Fruit fly (Drosophila melanogaster) whole organism: ENCODE results near the gene mid.

Source experiments
- CG8478 ChIP-seq: fragments of >200 bp; optimal IDR thresholded peaks from 2 replicates; lab custom pipeline; 2018; ENCODE audit warnings: inconsistent platforms
- Dll ChIP-seq: fragments of >200 bp; optimal IDR thresholded peaks from 2 replicates; lab custom pipeline; 2017
- EcR ChIP-seq, 2 experiments: fragments of >200 bp; optimal IDR thresholded peaks; 2 replicates each; lab custom pipeline; 2017; ENCODE audit warnings: missing biosample characterization in 2 of 2, missing genetic modification characterization in 2 of 2, missing genetic modification reagents in 2 of 2
- pan ChIP-seq: fragments of >200 bp; optimal IDR thresholded peaks from 2 replicates; lab custom pipeline; 2017
- psq ChIP-seq: fragments of >200 bp; optimal IDR thresholded peaks from 2 replicates; lab custom pipeline; 2017
- usp ChIP-seq: fragments of >200 bp; optimal IDR thresholded peaks from 2 replicates; lab custom pipeline; 2017; ENCODE audit warnings: missing biosample characterization, missing genetic modification characterization, mixed read lengths

mid gene

dm6 chr2L:5466247-5466646 lies 4.8 kb downstream of the mid start:
- TF ChIP-seq pan (lab: Kevin White, UChicago) (no peak), EcR (GFP tag; optimal IDR thresholded peaks at IDR 0.05; lab: Kevin White, UChicago) (no peak), CG8478 (no peak), psq (no peak), Dll (lab: Kevin White, UChicago) (no peak), usp (GFP tag; lab: Kevin White, UChicago) (no peak)

dm6 chr2L:5467857-5468256 lies 6.4 kb downstream of the mid start:
- TF ChIP-seq CG8478: no peak
- no peak for TF ChIP-seq Dll (lab: Kevin White, UChicago)
- TF ChIP-seq EcR (GFP tag; optimal IDR thresholded peaks at IDR 0.05; lab: Kevin White, UChicago): no peak
- TF ChIP-seq pan (lab: Kevin White, UChicago): no peak
- no peak for TF ChIP-seq usp (GFP tag; lab: Kevin White, UChicago)
- TF ChIP-seq psq: no peak

dm6 chr2L:5469396-5469795 lies 8.0 kb downstream of the mid start:
- TF ChIP-seq EcR (GFP tag; optimal IDR thresholded peaks at IDR 0.05; lab: Kevin White, UChicago) (no peak), usp (GFP tag; lab: Kevin White, UChicago) (no peak), psq (no peak), pan (lab: Kevin White, UChicago) (no peak), Dll (lab: Kevin White, UChicago) (no peak), CG8478 (no peak)

- TF ChIP-seq CG8478: no peak
- no peak for TF ChIP-seq psq
- no peak for TF ChIP-seq EcR (GFP tag; optimal IDR thresholded peaks at IDR 0.05; lab: Kevin White, UChicago)
- TF ChIP-seq pan (lab: Kevin White, UChicago): no peak
- no peak for TF ChIP-seq Dll (lab: Kevin White, UChicago)
- TF ChIP-seq usp (GFP tag; lab: Kevin White, UChicago): no peak
Measured at dm6 chr2L:5473880-5474446, 12.5 kb downstream of the mid start.

dm6 chr2L:5476699-5477098 lies 15.3 kb downstream of the mid start:
- TF ChIP-seq usp (GFP tag; lab: Kevin White, UChicago) (no peak), Dll (lab: Kevin White, UChicago) (no peak), EcR (GFP tag; optimal IDR thresholded peaks at IDR 0.05; lab: Kevin White, UChicago) (no peak), CG8478 (no peak), pan (lab: Kevin White, UChicago) (no peak), psq (no peak)

- no peak for TF ChIP-seq EcR (GFP tag; optimal IDR thresholded peaks at IDR 0.05; lab: Kevin White, UChicago)
- TF ChIP-seq psq: no peak
- TF ChIP-seq Dll (lab: Kevin White, UChicago): no peak
- TF ChIP-seq CG8478: no peak
- TF ChIP-seq usp (GFP tag; lab: Kevin White, UChicago): no peak
- TF ChIP-seq pan (lab: Kevin White, UChicago): no peak
Measured at dm6 chr2L:5478273-5478672, 16.8 kb downstream of the mid start.

- TF ChIP-seq pan (lab: Kevin White, UChicago): no peak
- no peak for TF ChIP-seq usp (GFP tag; lab: Kevin White, UChicago)
- TF ChIP-seq CG8478: no peak
- TF ChIP-seq psq: no peak
- TF ChIP-seq Dll (lab: Kevin White, UChicago): no peak
- no peak for TF ChIP-seq EcR (GFP tag; optimal IDR thresholded peaks at IDR 0.05; lab: Kevin White, UChicago)
Measured at dm6 chr2L:5479128-5479527, 17.7 kb downstream of the mid start.

dm6 chr2L:5479971-5480370 lies 18.5 kb downstream of the mid start:
- TF ChIP-seq psq (no peak), pan (lab: Kevin White, UChicago) (no peak), Dll (lab: Kevin White, UChicago) (no peak), CG8478 (no peak), usp (GFP tag; lab: Kevin White, UChicago) (no peak), EcR (GFP tag; optimal IDR thresholded peaks at IDR 0.05; lab: Kevin White, UChicago) (no peak)

- TF ChIP-seq EcR (GFP tag; optimal IDR thresholded peaks at IDR 0.05; lab: Kevin White, UChicago): no peak
- TF ChIP-seq CG8478: no peak
- no peak for TF ChIP-seq Dll (lab: Kevin White, UChicago)
- TF ChIP-seq pan (lab: Kevin White, UChicago): no peak
Measured at dm6 chr2L:5483093-5483492, 21.7 kb downstream of the mid start.

dm6 chr2L:5489084-5489617 lies 27.7 kb downstream of the mid start:
- TF ChIP-seq Dll (lab: Kevin White, UChicago): no peak
- no peak for TF ChIP-seq usp (GFP tag; lab: Kevin White, UChicago)

dm6 chr2L:5489757-5490359 lies 28.4 kb downstream of the mid start:
- TF ChIP-seq pan (lab: Kevin White, UChicago): no peak
- no peak for TF ChIP-seq usp (GFP tag; lab: Kevin White, UChicago)
- TF ChIP-seq CG8478: no peak
- TF ChIP-seq Dll (lab: Kevin White, UChicago): no peak
- no peak for TF ChIP-seq psq
- no peak for TF ChIP-seq EcR (GFP tag; optimal IDR thresholded peaks at IDR 0.05; lab: Kevin White, UChicago)

dm6 chr2L:5491220-5491619 lies 29.8 kb downstream of the mid start:
- TF ChIP-seq psq: no peak
- no peak for TF ChIP-seq Dll (lab: Kevin White, UChicago)
- TF ChIP-seq usp (GFP tag; lab: Kevin White, UChicago): no peak
- TF ChIP-seq EcR (GFP tag; optimal IDR thresholded peaks at IDR 0.05; lab: Kevin White, UChicago): no peak
- no peak for TF ChIP-seq pan (lab: Kevin White, UChicago)
- no peak for TF ChIP-seq CG8478
